Worm (Caenorhabditis elegans) whole organism, L2 larva: ENCODE results near the gene F44E5.2.

Source experiments
- C34F6.9 ChIP-seq: fragments of 150-350 bp; optimal IDR thresholded peaks from 2 replicates; lab custom pipeline; 2014; ENCODE audit warnings: missing biosample characterization, missing genetic modification characterization
- ZK546.5 ChIP-seq: sonication (generic microtip); optimal IDR thresholded peaks from 2 replicates; lab custom pipeline; 2017; ENCODE audit warnings: missing biosample characterization, missing genetic modification characterization
- aly-2 ChIP-seq: fragments of 150-350 bp; optimal IDR thresholded peaks from 2 replicates; lab custom pipeline; 2014; ENCODE audit warnings: missing biosample characterization, missing genetic modification characterization
- blmp-1 ChIP-seq: sonication (generic microtip); optimal IDR thresholded peaks from 2 replicates; lab custom pipeline; 2017; ENCODE audit warnings: missing genetic modification characterization, mild to moderate bottlenecking, missing compliant biosample characterization, antibody characterized with exemption, moderate library complexity; ENCODE audit not compliant: insufficient read depth
- dmd-4 ChIP-seq: sonication (generic microtip); optimal IDR thresholded peaks from 2 replicates; lab custom pipeline; 2017; ENCODE audit warnings: missing biosample characterization, missing genetic modification characterization
- fos-1 ChIP-seq: fragments of 150-350 bp; optimal IDR thresholded peaks from 2 replicates; lab custom pipeline; 2014; ENCODE audit warnings: missing biosample characterization, missing genetic modification characterization
- lin-11 ChIP-seq: fragments of 150-350 bp; sonication (generic microtip); optimal IDR thresholded peaks from 2 replicates; lab custom pipeline; 2014; ENCODE audit warnings: missing biosample characterization, missing genetic modification characterization, inconsistent platforms, mixed read lengths
- lin-13 ChIP-seq: fragments of 150-350 bp; optimal IDR thresholded peaks from 2 replicates; lab custom pipeline; 2014; ENCODE audit warnings: missing biosample characterization, missing genetic modification reagents, missing genetic modification characterization
- lin-39 ChIP-seq: fragments of 150-350 bp; optimal IDR thresholded peaks from 2 replicates; lab custom pipeline; 2014; ENCODE audit warnings: missing biosample characterization, missing genetic modification reagents, missing genetic modification characterization
- nhr-237 ChIP-seq: fragments of 150-350 bp; optimal IDR thresholded peaks from 2 replicates; lab custom pipeline; 2014; ENCODE audit warnings: missing biosample characterization, missing genetic modification characterization
- nhr-77 ChIP-seq: fragments of 150-350 bp; optimal IDR thresholded peaks from 2 replicates; lab custom pipeline; 2014; ENCODE audit warnings: missing biosample characterization, missing genetic modification characterization
- unc-39 ChIP-seq: fragments of 150-350 bp; optimal IDR thresholded peaks from 2 replicates; lab custom pipeline; 2014; ENCODE audit warnings: missing biosample characterization, missing genetic modification characterization
- unc-62 ChIP-seq: fragments of 150-350 bp; optimal IDR thresholded peaks from 2 replicates; lab custom pipeline; 2014; ENCODE audit warnings: missing biosample characterization, missing genetic modification reagents, missing genetic modification characterization
- ztf-11 ChIP-seq: sonication (generic microtip); optimal IDR thresholded peaks from 2 replicates; lab custom pipeline; 2017; ENCODE audit warnings: missing biosample characterization, missing genetic modification characterization

DNA sequence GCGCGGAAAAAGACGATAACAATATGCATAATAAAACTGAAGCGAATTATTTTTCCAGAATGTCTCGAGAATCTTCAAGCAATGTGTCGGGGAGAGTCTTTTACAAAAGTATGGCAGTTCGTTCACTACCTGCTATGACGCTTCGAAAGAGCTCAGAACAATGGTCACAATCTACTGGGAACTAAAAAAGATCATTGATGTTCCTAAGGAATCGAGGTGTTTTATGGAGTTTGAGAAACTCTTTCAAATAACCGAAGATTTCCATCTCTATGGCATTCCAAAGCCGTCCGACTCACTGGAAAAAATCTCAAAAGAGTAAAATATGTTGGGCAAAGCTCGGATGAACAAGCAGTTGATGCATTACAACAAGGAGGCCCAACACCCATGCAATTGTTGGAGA is 5.8 kb downstream of the F44E5.2 start, which contains the start of gene F44E5.15:
- TF ChIP-seq lin-11 (tag; lab: Kevin White, UChicago), result no peak
- TF ChIP-seq ztf-11 (tag; lab: Kevin White, UChicago), result no peak
- TF ChIP-seq nhr-77, result no peak
- no peak for TF ChIP-seq lin-13 (GFP tag; lab: Kevin White, UChicago)
- no peak for TF ChIP-seq unc-62
- no peak for TF ChIP-seq nhr-237
- TF ChIP-seq dmd-4 (tag; lab: Kevin White, UChicago), result no peak
- no peak for TF ChIP-seq blmp-1 (tag; lab: Kevin White, UChicago)
- TF ChIP-seq aly-2 (tag; lab: Kevin White, UChicago), result no peak
- TF ChIP-seq lin-39 (tag; lab: Kevin White, UChicago), result no peak
- no peak for TF ChIP-seq fos-1 (tag; lab: Kevin White, UChicago)
- no peak for TF ChIP-seq unc-39 (tag; lab: Kevin White, UChicago)
- TF ChIP-seq C34F6.9 (tag; lab: Kevin White, UChicago), result no peak
- no peak for TF ChIP-seq ZK546.5 (tag; lab: Kevin White, UChicago)
